Fruit fly (Drosophila melanogaster) whole organism, adult: Measurements from ENCODE around the gene Tm1.

Experiments
- CG11617 ChIP-seq: fragments of 200-800 bp; sonication (Bioruptor generic); optimal IDR thresholded peaks from 2 replicates; lab custom pipeline; 2017; ENCODE audit warnings: mild to moderate bottlenecking, missing biosample characterization, missing genetic modification reagents, missing genetic modification characterization
- CG12768 ChIP-seq: fragments of 200-800 bp; sonication (Bioruptor generic); optimal IDR thresholded peaks from 2 replicates; lab custom pipeline; 2017; ENCODE audit warnings: missing biosample characterization, missing genetic modification characterization, mild to moderate bottlenecking, moderate library complexity, missing genetic modification reagents
- CG14711 ChIP-seq: fragments of 200-800 bp; sonication (Bioruptor generic); optimal IDR thresholded peaks from 2 replicates; lab custom pipeline; 2018; ENCODE audit warnings: missing biosample characterization, mild to moderate bottlenecking, missing genetic modification characterization, moderate library complexity
- CG1620 ChIP-seq: fragments of 200-800 bp; sonication (Bioruptor generic); optimal IDR thresholded peaks from 2 replicates; lab custom pipeline; 2016; ENCODE audit warnings: missing biosample characterization, missing genetic modification characterization
- CG33017 ChIP-seq: fragments of 200-800 bp; sonication (Bioruptor generic); optimal IDR thresholded peaks from 2 replicates; lab custom pipeline; 2018; ENCODE audit warnings: missing biosample characterization, mild to moderate bottlenecking, missing genetic modification characterization, moderate library complexity
- CG5204 ChIP-seq: fragments of 200-800 bp; sonication (Bioruptor generic); optimal IDR thresholded peaks from 2 replicates; lab custom pipeline; 2016; ENCODE audit warnings: missing biosample characterization, missing genetic modification characterization
- CG7045 ChIP-seq: fragments of 200-800 bp; sonication (Bioruptor generic); optimal IDR thresholded peaks from 2 replicates; lab custom pipeline; 2017; ENCODE audit warnings: missing biosample characterization, mild to moderate bottlenecking, missing genetic modification characterization
- CG7101 ChIP-seq: fragments of 200-800 bp; sonication (Bioruptor generic); optimal IDR thresholded peaks from 2 replicates; lab custom pipeline; 2018; ENCODE audit warnings: missing biosample characterization, mild to moderate bottlenecking, missing genetic modification characterization, moderate library complexity
- Clk ChIP-seq: fragments of 200-800 bp; sonication (Bioruptor generic); optimal IDR thresholded peaks from 2 replicates; lab custom pipeline; 2017; ENCODE audit warnings: missing biosample characterization, missing genetic modification characterization
- Crg-1 ChIP-seq: fragments of 200-800 bp; sonication (Bioruptor generic); optimal IDR thresholded peaks from 2 replicates; lab custom pipeline; 2016; ENCODE audit warnings: missing biosample characterization, missing genetic modification characterization
- Hr96 ChIP-seq: fragments of 200-800 bp; sonication (Bioruptor generic); optimal IDR thresholded peaks from 2 replicates; lab custom pipeline; 2016; ENCODE audit warnings: missing biosample characterization, missing genetic modification characterization
- Mnt ChIP-seq: fragments of 200-800 bp; sonication (Bioruptor generic); optimal IDR thresholded peaks from 2 replicates; lab custom pipeline; 2016; ENCODE audit warnings: missing biosample characterization, mild to moderate bottlenecking, missing genetic modification characterization
- bab1 ChIP-seq: fragments of 200-800 bp; sonication (Bioruptor generic); optimal IDR thresholded peaks from 3 replicates; lab custom pipeline; 2019; ENCODE audit warnings: missing biosample characterization, mild to moderate bottlenecking, missing genetic modification characterization, moderate library complexity
- cic ChIP-seq: fragments of 200-800 bp; sonication (Bioruptor generic); optimal IDR thresholded peaks from 2 replicates; lab custom pipeline; 2017; ENCODE audit warnings: missing biosample characterization, mild to moderate bottlenecking, missing genetic modification characterization, moderate library complexity
- cnc ChIP-seq, 2 experiments: fragments of >200 bp; optimal IDR thresholded peaks; 2 replicates each; lab custom pipeline; 2017
- kay ChIP-seq: fragments of 200-800 bp; sonication (Bioruptor generic); peaks from one replicate; lab custom pipeline; 2016; ENCODE audit warnings: missing biosample characterization, missing genetic modification characterization, borderline replicate concordance
- ovo ChIP-seq: fragments of 200-800 bp; sonication (Bioruptor generic); optimal IDR thresholded peaks from 2 replicates; lab custom pipeline; 2016; ENCODE audit warnings: missing biosample characterization, missing genetic modification characterization
- pad ChIP-seq: fragments of 200-800 bp; sonication (Bioruptor generic); optimal IDR thresholded peaks from 3 replicates; lab custom pipeline; 2017; ENCODE audit warnings: missing biosample characterization, missing genetic modification characterization, mild to moderate bottlenecking, moderate library complexity, missing genetic modification reagents
- tj ChIP-seq: fragments of 200-800 bp; sonication (Bioruptor generic); optimal IDR thresholded peaks from 3 replicates; lab custom pipeline; 2017; ENCODE audit warnings: missing biosample characterization, mild to moderate bottlenecking, missing genetic modification characterization, moderate library complexity
- toe ChIP-seq: fragments of 200-800 bp; sonication (Bioruptor generic); optimal IDR thresholded peaks from 2 replicates; lab custom pipeline; 2016; ENCODE audit warnings: missing biosample characterization, missing genetic modification characterization

Tm1 gene

dm6 chr3R:15297904-15298303 is 19.9 kb downstream of the Tm1 start:
- TF ChIP-seq CG7045 (GFP tag; lab: Kevin White, UChicago): no peak
- no peak for TF ChIP-seq ovo (GFP tag; lab: Kevin White, UChicago)
- TF ChIP-seq CG1620: no peak
- TF ChIP-seq CG12768 (GFP tag; lab: Kevin White, UChicago): peak; percentile 36
- TF ChIP-seq CG14711: no peak
- no peak for TF ChIP-seq CG11617 (GFP tag; lab: Kevin White, UChicago)
- peak; percentile 50 for TF ChIP-seq cic (GFP tag; lab: Kevin White, UChicago)
- TF ChIP-seq CG7101: no peak
- TF ChIP-seq Mnt: peak; percentile 45
- peak; percentile 26 for TF ChIP-seq pad
- no peak for TF ChIP-seq toe
- peak; percentile 95 for TF ChIP-seq kay (GFP tag; lab: Kevin White, UChicago)
- TF ChIP-seq CG5204 (GFP tag; lab: Kevin White, UChicago): no peak
- TF ChIP-seq Clk (GFP tag; lab: Kevin White, UChicago): no peak

dm6 chr3R:15305246-15305645 is 27.2 kb downstream of the Tm1 start:
- TF ChIP-seq CG7045 (GFP tag; lab: Kevin White, UChicago) (no peak), CG5204 (GFP tag; lab: Kevin White, UChicago) (no peak), CG14711 (no peak), ovo (GFP tag; lab: Kevin White, UChicago) (no peak), pad (no peak), Mnt (no peak), Hr96 (GFP tag; lab: Kevin White, UChicago) (no peak), CG7101 (no peak), kay (GFP tag; lab: Kevin White, UChicago) (no peak), Crg-1 (GFP tag; lab: Kevin White, UChicago) (no peak), CG1620 (no peak), CG33017 (tag; lab: Kevin White, UChicago) (no peak), cnc (optimal IDR thresholded peaks at IDR 0.05; lab: Kevin White, UChicago) (no peak)

- TF ChIP-seq CG33017 (tag; lab: Kevin White, UChicago): no peak
Observed at dm6 chr3R:15309924-15310323, 31.9 kb downstream of the Tm1 start, which contains the start of gene Tm2. TSS of gene Tm2 (plus strand) at chr3R:15310193.

- TF ChIP-seq CG7045 (GFP tag; lab: Kevin White, UChicago): no peak
- no peak for TF ChIP-seq tj
- TF ChIP-seq cnc (optimal IDR thresholded peaks at IDR 0.05; lab: Kevin White, UChicago): no peak
- TF ChIP-seq CG1620: no peak
- TF ChIP-seq ovo (GFP tag; lab: Kevin White, UChicago): no peak
Observed at dm6 chr3R:15310695-15311094, 32.7 kb downstream of the Tm1 start.

- TF ChIP-seq ovo (GFP tag; lab: Kevin White, UChicago): no peak
- TF ChIP-seq Crg-1 (GFP tag; lab: Kevin White, UChicago): no peak
- TF ChIP-seq CG33017 (tag; lab: Kevin White, UChicago): no peak
- no peak for TF ChIP-seq tj
- no peak for TF ChIP-seq CG1620
- no peak for TF ChIP-seq CG7045 (GFP tag; lab: Kevin White, UChicago)
- no peak for TF ChIP-seq toe
- no peak for TF ChIP-seq CG7101
- TF ChIP-seq CG14711: no peak
- no peak for TF ChIP-seq CG12768 (GFP tag; lab: Kevin White, UChicago)
- no peak for TF ChIP-seq cic (GFP tag; lab: Kevin White, UChicago)
- TF ChIP-seq kay (GFP tag; lab: Kevin White, UChicago): no peak
Observed at dm6 chr3R:15313836-15314235, 35.8 kb downstream of the Tm1 start.

- TF ChIP-seq kay (GFP tag; lab: Kevin White, UChicago) (no peak), CG33017 (tag; lab: Kevin White, UChicago) (no peak), bab1 (GFP tag; lab: Kevin White, UChicago) (no peak), ovo (GFP tag; lab: Kevin White, UChicago) (no peak), cic (GFP tag; lab: Kevin White, UChicago) (no peak), Crg-1 (GFP tag; lab: Kevin White, UChicago) (no peak), CG1620 (no peak), CG11617 (GFP tag; lab: Kevin White, UChicago) (no peak), CG12768 (GFP tag; lab: Kevin White, UChicago) (no peak), CG5204 (GFP tag; lab: Kevin White, UChicago) (no peak), CG14711 (no peak), Hr96 (GFP tag; lab: Kevin White, UChicago) (no peak), CG7045 (GFP tag; lab: Kevin White, UChicago) (no peak), pad (no peak), tj (no peak), CG7101 (no peak), cnc (optimal IDR thresholded peaks at IDR 0.05; lab: Kevin White, UChicago) (no peak), toe (no peak), Mnt (no peak), Clk (GFP tag; lab: Kevin White, UChicago) (no peak)
Observed at dm6 chr3R:15316326-15316725, 38.3 kb downstream of the Tm1 start, which contains the start of gene CG14866. TSS of gene CG14866 (plus strand) at chr3R:15316471.

dm6 chr3R:15319912-15320746 is 42.1 kb downstream of the Tm1 start, which contains the start of the genes CG6276 and CG44040:
TSS of gene CG6276 (minus strand) at chr3R:15320069.
TSS of gene CG44040 (plus strand) at chr3R:15320378.
- TF ChIP-seq Crg-1 (GFP tag; lab: Kevin White, UChicago): no peak
- no peak for TF ChIP-seq cic (GFP tag; lab: Kevin White, UChicago)
- TF ChIP-seq Clk (GFP tag; lab: Kevin White, UChicago): no peak
- peak; percentile 73 for TF ChIP-seq CG11617 (GFP tag; lab: Kevin White, UChicago)
- peak; percentile 76 for TF ChIP-seq CG7101
- peak in 1 of 2 experiments; percentile 38 for TF ChIP-seq cnc (optimal IDR thresholded peaks at IDR 0.05; lab: Kevin White, UChicago)
- TF ChIP-seq CG33017 (tag; lab: Kevin White, UChicago): peak; percentile 62
- TF ChIP-seq kay (GFP tag; lab: Kevin White, UChicago): no peak
- peak; percentile 7 for TF ChIP-seq ovo (GFP tag; lab: Kevin White, UChicago)
- peak; percentile 43 for TF ChIP-seq pad
- peak; percentile 53 for TF ChIP-seq CG7045 (GFP tag; lab: Kevin White, UChicago)
- TF ChIP-seq Mnt: peak; percentile 27
- peak; percentile 42 for TF ChIP-seq bab1 (GFP tag; lab: Kevin White, UChicago)
- TF ChIP-seq CG5204 (GFP tag; lab: Kevin White, UChicago): peak; percentile 73
- TF ChIP-seq CG14711: peak; percentile 34
- TF ChIP-seq tj: peak; percentile 42
- peak; percentile 37 for TF ChIP-seq CG12768 (GFP tag; lab: Kevin White, UChicago)
- TF ChIP-seq Hr96 (GFP tag; lab: Kevin White, UChicago): no peak
- peak; percentile 48 for TF ChIP-seq toe
- TF ChIP-seq CG1620: peak; percentile 32
